Worm (Caenorhabditis elegans) whole organism, late embryonic: ENCODE data around the gene afmd-1.

ENCODE experiments used
- ceh-18 ChIP-seq: sonication (generic microtip); optimal IDR thresholded peaks from 2 replicates; lab custom pipeline; 2016; ENCODE audit warnings: missing genetic modification characterization, missing compliant biosample characterization
- dmd-4 ChIP-seq: sonication (generic microtip); optimal IDR thresholded peaks from 2 replicates; lab custom pipeline; 2016; ENCODE audit warnings: borderline replicate concordance, missing genetic modification characterization, missing compliant biosample characterization
- hlh-30 ChIP-seq: sonication (generic microtip); optimal IDR thresholded peaks from 2 replicates; lab custom pipeline; 2017; ENCODE audit warnings: antibody characterized with exemption, missing genetic modification characterization, missing compliant biosample characterization; ENCODE audit not compliant: insufficient read depth
- lim-6 ChIP-seq: sonication (generic microtip); optimal IDR thresholded peaks from 2 replicates; lab custom pipeline; 2016; ENCODE audit warnings: missing genetic modification characterization, missing compliant biosample characterization
- mec-3 ChIP-seq: sonication (generic microtip); optimal IDR thresholded peaks from 2 replicates; lab custom pipeline; 2016; ENCODE audit warnings: borderline replicate concordance, missing genetic modification characterization, missing compliant biosample characterization
- odd-2 ChIP-seq: sonication (generic microtip); optimal IDR thresholded peaks from 2 replicates; lab custom pipeline; 2017; ENCODE audit warnings: antibody characterized with exemption, mild to moderate bottlenecking, missing genetic modification characterization, missing compliant biosample characterization
- pqm-1 ChIP-seq: sonication (generic microtip); optimal IDR thresholded peaks from 2 replicates; lab custom pipeline; 2016; ENCODE audit warnings: missing genetic modification characterization, missing compliant biosample characterization
- ttx-3 ChIP-seq: sonication (generic microtip); optimal IDR thresholded peaks from 2 replicates; lab custom pipeline; 2016; ENCODE audit warnings: missing genetic modification reagents, missing genetic modification characterization, missing compliant biosample characterization

ce11 chrIV:7227072-7227471 lies 17.0 kb upstream of the afmd-1 start, which contains the start of gene R13A1.10:
- TF ChIP-seq dmd-4 (tag; lab: Kevin White, UChicago) (no peak), pqm-1 (no peak), mec-3 (no peak), odd-2 (no peak), hlh-30 (tag; lab: Kevin White, UChicago) (no peak), lim-6 (tag; lab: Kevin White, UChicago) (no peak), ceh-18 (no peak), ttx-3 (tag; lab: Kevin White, UChicago) (no peak)
